Worm (Caenorhabditis elegans): ENCODE measurements around the gene gpch-1.

Gene gpch-1

ce11 chrIII:4407144-4407543 is 1.2 kb upstream of the gpch-1 start, which contains the start of gene prdx-3:
prdx-3 (plus strand) TSS chrIII:4407444.
- TF ChIP-seq dpl-1 (GFP tag; optimal IDR thresholded peaks at IDR 0.05) = no peak
- no peak for TF ChIP-seq ztf-4 (tag; optimal IDR thresholded peaks at IDR 0.05)
- no peak for TF ChIP-seq tlp-1 (tag; optimal IDR thresholded peaks at IDR 0.05)
- no peak for TF ChIP-seq unc-130 (tag; optimal IDR thresholded peaks at IDR 0.05)
- TF ChIP-seq ceh-90 (tag; optimal IDR thresholded peaks at IDR 0.05) = no peak
- TF ChIP-seq unc-98 (GFP tag; IDR thresholded peaks at IDR 0.05) = no peak
- TF ChIP-seq snpc-4 (tag; optimal IDR thresholded peaks at IDR 0.05) = no peak
- no peak for TF ChIP-seq nhr-84 (tag; optimal IDR thresholded peaks at IDR 0.05)
- TF ChIP-seq lin-15B (tag; optimal IDR thresholded peaks at IDR 0.05) = no peak

DNA sequence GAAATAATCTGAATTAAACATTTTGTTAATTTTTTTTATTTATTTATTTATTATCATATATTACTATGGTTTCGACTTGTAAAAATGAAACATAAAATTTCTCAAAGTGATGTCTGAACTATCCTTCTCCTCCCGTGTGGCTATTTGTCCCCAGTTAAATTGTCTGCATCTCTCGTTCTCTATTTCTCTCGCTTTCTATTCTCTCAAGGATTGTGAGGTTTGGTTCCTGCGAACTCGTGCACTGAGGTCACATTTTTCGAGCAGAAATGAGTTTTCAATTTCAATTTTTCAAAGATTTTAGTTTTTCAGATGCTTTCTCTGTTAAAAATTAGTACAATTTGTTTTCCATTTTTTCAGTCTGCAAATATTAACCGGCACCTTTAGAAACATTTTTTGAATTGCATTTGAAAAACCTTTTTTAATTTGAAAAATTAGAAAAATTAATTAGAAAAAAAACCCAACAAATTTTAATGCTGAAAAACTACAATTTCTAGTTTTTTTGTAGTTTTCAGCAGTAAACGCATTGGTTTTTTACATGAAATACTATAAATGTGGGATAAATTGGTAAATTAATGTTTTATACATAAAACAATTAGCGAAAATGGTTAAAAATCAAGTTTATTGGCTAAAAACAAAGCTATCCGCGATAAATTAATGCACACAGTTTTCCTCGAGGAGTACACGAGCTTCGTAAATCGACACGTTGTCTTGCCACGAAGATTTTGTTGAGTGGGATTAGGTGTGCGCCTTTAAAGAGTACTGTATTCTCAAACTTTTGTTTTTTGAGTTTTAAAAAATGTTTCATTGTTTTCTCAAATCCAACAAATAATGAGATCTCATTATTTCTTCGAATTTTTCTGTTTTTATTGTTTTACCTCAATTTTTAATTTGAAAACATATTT is 4.0 kb downstream of the gpch-1 start:
- TF ChIP-seq ceh-82 (tag; optimal IDR thresholded peaks at IDR 0.05) (peak; percentile 2 to 35 (median 28)), nhr-71 (tag; optimal IDR thresholded peaks at IDR 0.05) (peak; percentile 92), snu-23 (GFP tag; optimal IDR thresholded peaks at IDR 0.05) (peak; percentile 78), dpl-1 (GFP tag; optimal IDR thresholded peaks at IDR 0.05) (peak; percentile 2 to 41 (median 4)), lin-35 (GFP tag; optimal IDR thresholded peaks at IDR 0.05) (peak; percentile 6 to 41), mdl-1 (tag; optimal IDR thresholded peaks at IDR 0.05) (peak in 1 of 2 experiments; percentile 43), mep-1 (tag; optimal IDR thresholded peaks at IDR 0.05) (no peak), nhr-77 (tag; optimal IDR thresholded peaks at IDR 0.05) (no peak), snpc-4 (tag; optimal IDR thresholded peaks at IDR 0.05) (peak; percentile 31), unc-86 (tag; optimal IDR thresholded peaks at IDR 0.05) (no peak), efl-1 (optimal IDR thresholded peaks at IDR 0.05) (peak; percentile 26 to 33), efl-1 (GFP tag; optimal IDR thresholded peaks at IDR 0.05 in 1 of 2) (peak in 1 of 2 experiments; percentile 28), egl-27 (tag; optimal IDR thresholded peaks at IDR 0.05) (peak in 1 of 2 experiments; percentile 36), F16B12.6 (tag; optimal IDR thresholded peaks at IDR 0.05) (peak; percentile 19), ceh-88 (GFP tag; IDR thresholded peaks at IDR 0.05) (no peak), mef-2 (tag; optimal IDR thresholded peaks at IDR 0.05) (no peak), swsn-7 (tag; optimal IDR thresholded peaks at IDR 0.05) (peak; percentile 24), tbx-2 (tag; optimal IDR thresholded peaks at IDR 0.05) (peak; percentile 42), skn-1 (tag; optimal IDR thresholded peaks at IDR 0.05) (peak; percentile 10), unc-130 (tag; optimal IDR thresholded peaks at IDR 0.05) (peak; percentile 3), C16A3.4 (tag; optimal IDR thresholded peaks at IDR 0.05) (peak; percentile 27), nhr-90 (tag; optimal IDR thresholded peaks at IDR 0.05; ENCODE audit: poor library complexity) (peak; percentile 39), nhr-47 (tag; optimal IDR thresholded peaks at IDR 0.05) (peak; percentile 60), dsc-1 (tag; optimal IDR thresholded peaks at IDR 0.05) (peak; percentile 64), lin-15B (tag; optimal IDR thresholded peaks at IDR 0.05) (no peak), blmp-1 (tag; optimal IDR thresholded peaks at IDR 0.05) (peak; percentile 19), ztf-4 (tag; optimal IDR thresholded peaks at IDR 0.05) (peak; percentile 1), nhr-85 (tag) (peak; percentile 80), rnt-1 (tag; optimal IDR thresholded peaks at IDR 0.05) (peak; percentile 48), ceh-63 (GFP tag; optimal IDR thresholded peaks at IDR 0.05) (no peak), lir-3 (tag; optimal IDR thresholded peaks at IDR 0.05; ENCODE audit: poor library complexity) (peak; percentile 5), unc-98 (GFP tag; IDR thresholded peaks at IDR 0.05) (no peak), lin-39 (tag; optimal IDR thresholded peaks at IDR 0.05) (no peak), ceh-90 (tag; optimal IDR thresholded peaks at IDR 0.05) (no peak), xbp-1 (tag; optimal IDR thresholded peaks at IDR 0.05) (peak; percentile 29), lsy-2 (tag; optimal IDR thresholded peaks at IDR 0.05) (peak; percentile 27 to 52), elt-3 (tag; optimal IDR thresholded peaks at IDR 0.05) (no peak), nhr-20 (tag; optimal IDR thresholded peaks at IDR 0.05) (peak; percentile 83), jun-1 (tag; optimal IDR thresholded peaks at IDR 0.05) (no peak), lin-14 (GFP tag; optimal IDR thresholded peaks at IDR 0.05) (peak; percentile 88), elt-2 (tag; optimal IDR thresholded peaks at IDR 0.05) (peak; percentile 20), nhr-19 (GFP tag; conservative IDR thresholded peaks at IDR 0.05) (peak; percentile 48), hpl-2 (GFP tag; optimal IDR thresholded peaks at IDR 0.05) (no peak)

Data from whole organism, L1 larva.